Fruit fly (Drosophila melanogaster): Measurements from ENCODE around the gene mRpS6.

mRpS6 gene

dm6 chr3L:4363887-4364794, at the start of gene mRpS6, which contains the start of gene Cip4 (continued):
- TF ChIP-seq Fer1 (GFP tag; optimal IDR thresholded peaks at IDR 0.05) (no peak), esg (GFP tag; conservative IDR thresholded peaks at IDR 0.05) (peak; percentile 87), pita (GFP tag; optimal IDR thresholded peaks at IDR 0.05) (peak; percentile 54), Antp (GFP tag; optimal IDR thresholded peaks at IDR 0.05) (no peak), dmrt99B (tag; optimal IDR thresholded peaks at IDR 0.05) (peak; percentile 70), klu (GFP tag; IDR thresholded peaks at IDR 0.05) (peak; percentile 59; the same call in 1 of the 2 replicates), inv (GFP tag; IDR thresholded peaks at IDR 0.05; ENCODE audit: partially characterized antibody) (no peak), sqz (GFP tag; optimal IDR thresholded peaks at IDR 0.05) (peak; percentile 36), Elba2 (GFP tag; optimal IDR thresholded peaks at IDR 0.05) (no peak), chn (GFP tag; optimal IDR thresholded peaks at IDR 0.05) (peak; percentile 56), gt (GFP tag; IDR thresholded peaks at IDR 0.05) (no peak), jigr1 (GFP tag; IDR thresholded peaks at IDR 0.05) (peak; percentile 53; the same call in 1 of the 3 replicates), fd3F (GFP tag; optimal IDR thresholded peaks at IDR 0.05) (peak; percentile 81), CG8359 (GFP tag; optimal IDR thresholded peaks at IDR 0.05; ENCODE audit: borderline replicate concordance) (no peak), GATAe (GFP tag; conservative IDR thresholded peaks at IDR 0.05) (no peak), sd (tag; optimal IDR thresholded peaks at IDR 0.05) (no peak), CG15479 (GFP tag; optimal IDR thresholded peaks at IDR 0.05) (peak; percentile 51), ash1 (GFP tag; optimal IDR thresholded peaks at IDR 0.05) (peak; percentile 3), Lim3 (GFP tag; IDR thresholded peaks at IDR 0.05) (0 out of 2 replicates have a peak, but pooled peaks have one; percentile 32), lilli (GFP tag; optimal IDR thresholded peaks at IDR 0.05) (peak; percentile 84), HHEX (GFP tag; optimal IDR thresholded peaks at IDR 0.05) (no peak), CG4617 (GFP tag; optimal IDR thresholded peaks at IDR 0.05; ENCODE audit: borderline replicate concordance) (peak; percentile 53), Chrac-16 (GFP tag; optimal IDR thresholded peaks at IDR 0.05) (peak; percentile 82), CG34376 (GFP tag; optimal IDR thresholded peaks at IDR 0.05) (peak; percentile 47), Dll (GFP tag; IDR thresholded peaks at IDR 0.05; ENCODE audit: partially characterized antibody) (peak; percentile 65), Dbx (GFP tag; IDR thresholded peaks at IDR 0.05) (peak; percentile 62; the same call in 1 of the 3 replicates), caup (GFP tag; optimal IDR thresholded peaks at IDR 0.05; ENCODE audit: severe bottlenecking) (peak; percentile 74), CG12659 (GFP tag; optimal IDR thresholded peaks at IDR 0.05) (peak; percentile 89), wdn (GFP tag; IDR thresholded peaks at IDR 0.05) (peak; percentile 74), Doc3 (GFP tag; IDR thresholded peaks at IDR 0.05; ENCODE audit: partially characterized antibody) (peak; percentile 49; the same call in 1 of the 3 replicates), zfh2 (GFP tag; optimal IDR thresholded peaks at IDR 0.05) (peak; percentile 56), CG15514 (GFP tag; optimal IDR thresholded peaks at IDR 0.05) (peak; percentile 39), Atf6 (GFP tag; IDR thresholded peaks at IDR 0.05) (peak; percentile 86), slbo (GFP tag; IDR thresholded peaks at IDR 0.05) (peak; percentile 96), CG18262 (tag; optimal IDR thresholded peaks at IDR 0.05) (peak; percentile 71), CG10543 (GFP tag; optimal IDR thresholded peaks at IDR 0.05) (peak; percentile 85), HmgZ (tag; optimal IDR thresholded peaks at IDR 0.05) (peak; percentile 53), Hsf (GFP tag; optimal IDR thresholded peaks at IDR 0.05) (peak; percentile 72), Dip3 (GFP tag; optimal IDR thresholded peaks at IDR 0.05) (peak; percentile 62), CG31388 (GFP tag; optimal IDR thresholded peaks at IDR 0.05) (no peak), CG17568 (GFP tag; optimal IDR thresholded peaks at IDR 0.05) (peak; percentile 52), ci (GFP tag; IDR thresholded peaks at IDR 0.05) (peak; percentile 90), CG3163 (GFP tag; optimal IDR thresholded peaks at IDR 0.05) (no peak), sc (optimal IDR thresholded peaks at IDR 0.05) (no peak), sc (GFP tag; optimal IDR thresholded peaks at IDR 0.05) (peak; percentile 69), gce (GFP tag; IDR thresholded peaks at IDR 0.05) (0 out of 3 replicates have a peak, but pooled peaks have one; percentile 48), usp (GFP tag; optimal IDR thresholded peaks at IDR 0.05) (no peak), CG17186 (GFP tag; optimal IDR thresholded peaks at IDR 0.05) (no peak)
